Fruit fly (Drosophila melanogaster) whole organism, prepupa: ENCODE data around the gene Orc5.

Source experiments
- Blimp-1 ChIP-seq: fragments of 200-800 bp; sonication (Bioruptor generic); optimal IDR thresholded peaks from 3 replicates; lab custom pipeline; 2017; ENCODE audit warnings: missing biosample characterization, missing genetic modification characterization, mild to moderate bottlenecking, moderate library complexity, missing genetic modification reagents
- Gug ChIP-seq: fragments of 200-800 bp; sonication (Bioruptor generic); IDR thresholded peaks from 2 replicates; pipeline ENCODE4 v1.3.6; 2022; ENCODE audit warnings: missing biosample characterization, missing genetic modification characterization
- Lpt ChIP-seq: fragments of 200-800 bp; sonication (Bioruptor generic); optimal IDR thresholded peaks from 3 replicates; lab custom pipeline; 2016; ENCODE audit warnings: missing biosample characterization, missing genetic modification characterization

DNA sequence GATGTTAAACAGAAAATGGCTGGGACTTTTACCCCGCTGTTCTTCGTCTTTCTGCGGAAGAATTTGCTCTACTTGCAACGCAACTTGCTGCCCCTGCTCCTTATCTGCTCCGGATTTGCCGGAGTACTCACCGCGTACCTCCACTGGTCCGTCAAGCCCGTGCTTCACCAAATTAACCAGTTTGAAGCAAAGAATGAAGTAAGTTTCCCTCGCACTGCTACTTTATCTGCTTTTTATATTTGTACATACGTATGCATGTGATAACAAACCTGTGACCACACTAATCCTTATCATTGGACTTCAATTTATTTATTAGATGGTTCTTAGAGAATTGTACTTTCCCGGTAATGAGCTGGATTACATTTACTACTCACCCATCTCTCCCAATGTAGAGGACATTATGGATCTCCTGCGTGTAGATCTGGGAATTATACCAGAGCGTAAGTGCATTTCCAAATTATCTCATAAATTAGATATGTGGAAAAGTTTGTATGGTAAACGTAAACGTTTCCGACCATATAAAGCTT, 45.4 kb upstream of the Orc5 start, which contains the start of gene CG16890:
- TF ChIP-seq Lpt (GFP tag; lab: Kevin White, UChicago): no peak
- no peak for TF ChIP-seq Blimp-1 (GFP tag; lab: Kevin White, UChicago)
- no peak for TF ChIP-seq Gug (GFP tag; lab: Robert Waterston, UW)
